Fruit fly (Drosophila melanogaster): ENCODE data around the gene Acbp4.

The Acbp4 gene

dm6 chr3L:7088687-7089086, 39.4 kb downstream of the Acbp4 start, which contains the start of gene Cpr65Eb:
Gene Cpr65Eb (minus strand): TSS chr3L:7088787.
- TF ChIP-seq gl (tag; optimal IDR thresholded peaks at IDR 0.05) (no peak), EcR (GFP tag; optimal IDR thresholded peaks at IDR 0.05) (no peak), CG13204 (GFP tag; optimal IDR thresholded peaks at IDR 0.05) (no peak), CG8301 (tag; optimal IDR thresholded peaks at IDR 0.05) (no peak), CG15710 (tag; optimal IDR thresholded peaks at IDR 0.05) (no peak), fd96Ca (GFP tag; IDR thresholded peaks at IDR 0.05) (no peak), Ets98B (GFP tag; IDR thresholded peaks at IDR 0.05) (no peak), Pif1B (GFP tag; optimal IDR thresholded peaks at IDR 0.05) (no peak), CG8159 (tag; optimal IDR thresholded peaks at IDR 0.05) (no peak), CG9948 (tag; optimal IDR thresholded peaks at IDR 0.05) (no peak), CG10348 (GFP tag; IDR thresholded peaks at IDR 0.05) (no peak), CG4496 (GFP tag; IDR thresholded peaks at IDR 0.05) (no peak), CG34367 (tag; optimal IDR thresholded peaks at IDR 0.05) (no peak), Pif1A (GFP tag; optimal IDR thresholded peaks at IDR 0.05) (no peak)

DNA sequence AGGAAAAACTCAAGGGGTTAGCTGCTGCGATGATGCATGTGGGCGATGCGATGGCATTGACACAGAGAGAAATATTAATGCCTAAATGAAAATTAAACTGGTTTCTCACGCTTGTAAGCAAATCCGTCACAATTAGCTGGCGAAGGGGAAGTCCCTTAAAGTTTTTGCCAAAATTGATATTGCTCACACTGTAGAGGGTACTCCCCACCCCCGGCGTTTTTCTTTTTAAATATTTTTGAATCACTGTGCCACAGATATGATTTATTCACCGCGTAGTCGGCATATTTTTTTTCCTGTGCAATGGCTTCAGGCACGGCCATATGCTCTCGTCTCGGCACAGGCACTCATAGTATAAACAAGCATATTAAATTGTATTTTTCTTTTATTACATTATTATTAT, 40.7 kb downstream of the Acbp4 start:
- peak; percentile 48 for TF ChIP-seq CG17806 (tag; optimal IDR thresholded peaks at IDR 0.05)
- no peak for TF ChIP-seq EcR (GFP tag; optimal IDR thresholded peaks at IDR 0.05)
- no peak for TF ChIP-seq CG32121 (GFP tag; IDR thresholded peaks at IDR 0.05)
- peak; percentile 49 for TF ChIP-seq CG15710 (tag; optimal IDR thresholded peaks at IDR 0.05)
- peak; percentile 38 for TF ChIP-seq CG9948 (tag; optimal IDR thresholded peaks at IDR 0.05)
- no peak for TF ChIP-seq CG12605 (GFP tag; IDR thresholded peaks at IDR 0.05)
- peak; percentile 28 for TF ChIP-seq CG14655 (GFP tag; optimal IDR thresholded peaks at IDR 0.05)
- peak; percentile 66 for TF ChIP-seq CG8159 (tag; optimal IDR thresholded peaks at IDR 0.05)

dm6 chr3L:7086558-7087059, 41.5 kb downstream of the Acbp4 start, which contains the start of gene Cpr65Ea:
Gene Cpr65Ea (minus strand): TSS chr3L:7086608.
- TF ChIP-seq CG15710 (tag; optimal IDR thresholded peaks at IDR 0.05) = no peak
- no peak for TF ChIP-seq Pif1B (GFP tag; optimal IDR thresholded peaks at IDR 0.05)
- no peak for TF ChIP-seq rn (GFP tag; IDR thresholded peaks at IDR 0.05)
- no peak for TF ChIP-seq gl (tag; optimal IDR thresholded peaks at IDR 0.05)
- no peak for TF ChIP-seq Pif1A (GFP tag; optimal IDR thresholded peaks at IDR 0.05)
- no peak for TF ChIP-seq CG8159 (tag; optimal IDR thresholded peaks at IDR 0.05)
- no peak for TF ChIP-seq CG13204 (GFP tag; optimal IDR thresholded peaks at IDR 0.05)
- TF ChIP-seq CG17806 (tag; optimal IDR thresholded peaks at IDR 0.05) = no peak
- no peak for TF ChIP-seq CG8301 (tag; optimal IDR thresholded peaks at IDR 0.05)
- TF ChIP-seq CG4496 (GFP tag; IDR thresholded peaks at IDR 0.05) = no peak
- TF ChIP-seq CG9948 (tag; optimal IDR thresholded peaks at IDR 0.05) = no peak
- no peak for TF ChIP-seq Snoo (tag; optimal IDR thresholded peaks at IDR 0.05)
- no peak for TF ChIP-seq fd96Ca (GFP tag; IDR thresholded peaks at IDR 0.05)
- no peak for TF ChIP-seq CG34367 (tag; optimal IDR thresholded peaks at IDR 0.05)

dm6 chr3L:7086093-7086492, 42.0 kb downstream of the Acbp4 start:
- no peak for TF ChIP-seq CG4496 (GFP tag; IDR thresholded peaks at IDR 0.05)
- no peak for TF ChIP-seq Snoo (tag; optimal IDR thresholded peaks at IDR 0.05)
- no peak for TF ChIP-seq Pif1B (GFP tag; optimal IDR thresholded peaks at IDR 0.05)
- no peak for TF ChIP-seq CG14655 (GFP tag; optimal IDR thresholded peaks at IDR 0.05)
- no peak for TF ChIP-seq CG17806 (tag; optimal IDR thresholded peaks at IDR 0.05)
- no peak for TF ChIP-seq D1 (tag; optimal IDR thresholded peaks at IDR 0.05)
- no peak for TF ChIP-seq CG8301 (tag; optimal IDR thresholded peaks at IDR 0.05)
- no peak for TF ChIP-seq CG13204 (GFP tag; optimal IDR thresholded peaks at IDR 0.05)
- TF ChIP-seq rn (GFP tag; IDR thresholded peaks at IDR 0.05) = no peak
- no peak for TF ChIP-seq fd96Ca (GFP tag; IDR thresholded peaks at IDR 0.05)
- no peak for TF ChIP-seq CG15710 (tag; optimal IDR thresholded peaks at IDR 0.05)

DNA sequence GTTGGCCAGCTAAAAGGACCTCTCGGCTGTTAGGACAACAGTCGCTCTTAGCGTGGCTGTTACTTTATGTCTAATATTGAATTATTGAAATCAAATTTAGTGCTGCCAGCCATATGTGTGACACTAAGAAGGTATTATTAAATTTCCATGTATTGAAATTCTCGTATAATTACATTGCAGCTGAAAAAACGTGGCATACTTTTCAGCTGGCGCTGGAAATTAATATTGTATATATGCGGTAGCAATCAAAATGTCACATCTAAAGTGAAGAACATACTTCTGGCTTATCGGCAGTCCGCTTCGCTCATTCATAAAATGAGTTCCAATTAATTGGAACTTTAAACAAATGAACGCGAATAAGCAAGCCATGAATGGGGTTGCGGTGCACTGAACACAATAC, 45.9 kb downstream of the Acbp4 start:
- no peak for TF ChIP-seq Pif1A (GFP tag; optimal IDR thresholded peaks at IDR 0.05)
- TF ChIP-seq CG14655 (GFP tag; optimal IDR thresholded peaks at IDR 0.05) = no peak
- TF ChIP-seq Pif1B (GFP tag; optimal IDR thresholded peaks at IDR 0.05) = no peak
- TF ChIP-seq CG8301 (tag; optimal IDR thresholded peaks at IDR 0.05) = no peak
- 0 out of 3 replicates have a peak, but pooled peaks have one; percentile 19 for TF ChIP-seq CG4496 (GFP tag; IDR thresholded peaks at IDR 0.05)
- TF ChIP-seq CG32121 (GFP tag; IDR thresholded peaks at IDR 0.05) = no peak
- no peak for TF ChIP-seq EcR (GFP tag; optimal IDR thresholded peaks at IDR 0.05)
- TF ChIP-seq D1 (tag; optimal IDR thresholded peaks at IDR 0.05) = no peak
